Fruit fly (Drosophila melanogaster) whole organism, larva: Measurements from ENCODE around the gene CG7728.
A peak's percentile ranks its signal among the peaks of the same experiment; 100 is the strongest.

Experiments used
- noc ChIP-seq: fragments of 200-800 bp; sonication (Bioruptor generic); optimal IDR thresholded peaks from 3 replicates; lab custom pipeline; 2019; ENCODE audit warnings: missing biosample characterization, mild to moderate bottlenecking, missing genetic modification characterization, moderate library complexity

CG7728 gene

dm6 chr3L:16988526-16988925 is 27.8 kb upstream of the CG7728 start:
- TF ChIP-seq noc (tag; lab: Kevin White, UChicago) = no peak

- TF ChIP-seq noc (tag; lab: Kevin White, UChicago) = peak; percentile 46
Measured at dm6 chr3L:16989169-16989568, 27.2 kb upstream of the CG7728 start.

dm6 chr3L:16994805-16995204 is 21.5 kb upstream of the CG7728 start:
- TF ChIP-seq noc (tag; lab: Kevin White, UChicago) = peak; percentile 1

dm6 chr3L:17000289-17000688 is 16.0 kb upstream of the CG7728 start:
- TF ChIP-seq noc (tag; lab: Kevin White, UChicago) = no peak

dm6 chr3L:17001055-17001454 is 15.3 kb upstream of the CG7728 start:
- TF ChIP-seq noc (tag; lab: Kevin White, UChicago) = no peak

dm6 chr3L:17002140-17002849 is 14.0 kb upstream of the CG7728 start:
- no peak for TF ChIP-seq noc (tag; lab: Kevin White, UChicago)

dm6 chr3L:17003251-17004171 is 12.8 kb upstream of the CG7728 start:
- peak; percentile 22 for TF ChIP-seq noc (tag; lab: Kevin White, UChicago)

- peak; percentile 75 for TF ChIP-seq noc (tag; lab: Kevin White, UChicago)
Measured at dm6 chr3L:17004218-17004759, 12.0 kb upstream of the CG7728 start.

dm6 chr3L:17004765-17005414 is 11.4 kb upstream of the CG7728 start:
- no peak for TF ChIP-seq noc (tag; lab: Kevin White, UChicago)

dm6 chr3L:17005415-17005796 is 10.9 kb upstream of the CG7728 start:
- no peak for TF ChIP-seq noc (tag; lab: Kevin White, UChicago)

- TF ChIP-seq noc (tag; lab: Kevin White, UChicago) = no peak
Measured at dm6 chr3L:17006250-17006693, 10.1 kb upstream of the CG7728 start.

dm6 chr3L:17007041-17007471 is 9.3 kb upstream of the CG7728 start:
- TF ChIP-seq noc (tag; lab: Kevin White, UChicago) = peak; percentile 67

- TF ChIP-seq noc (tag; lab: Kevin White, UChicago) = no peak
Measured at dm6 chr3L:17007496-17007895, 8.8 kb upstream of the CG7728 start.

- no peak for TF ChIP-seq noc (tag; lab: Kevin White, UChicago)
Measured at dm6 chr3L:17007945-17008344, 8.4 kb upstream of the CG7728 start.

- TF ChIP-seq noc (tag; lab: Kevin White, UChicago) = peak; percentile 81
Measured at dm6 chr3L:17008911-17009364, 7.4 kb upstream of the CG7728 start.
